Worm (Caenorhabditis elegans): Measurements from ENCODE around the gene col-130.
"Not testable (repeated sequence)": the region's sequence is repeated elsewhere in the genome, so short reads cannot be mapped to it uniquely, and the experiment has no call there.

Gene col-130

ce11 chrIV:12428467-12428866 is at the start of gene col-130:
Gene col-130, minus strand, starts transcription at chrIV:12428516.
- no peak for TF ChIP-seq isw-1 (GFP tag; IDR thresholded peaks at IDR 0.05)
- no peak for TF ChIP-seq sptf-1 (tag; optimal IDR thresholded peaks at IDR 0.05)
- no peak for TF ChIP-seq efl-3 (GFP tag; optimal IDR thresholded peaks at IDR 0.05)
- TF ChIP-seq aly-2 (tag; optimal IDR thresholded peaks at IDR 0.05): no peak
- no peak for TF ChIP-seq nhr-84 (tag; optimal IDR thresholded peaks at IDR 0.05)
- no peak for TF ChIP-seq lsy-2 (tag; optimal IDR thresholded peaks at IDR 0.05)
- no peak for TF ChIP-seq irx-1 (tag; optimal IDR thresholded peaks at IDR 0.05)
- no peak for TF ChIP-seq ets-5 (GFP tag; IDR thresholded peaks at IDR 0.05)
- TF ChIP-seq jun-1 (tag; optimal IDR thresholded peaks at IDR 0.05): no peak

- TF ChIP-seq tbx-2 (tag; optimal IDR thresholded peaks at IDR 0.05); C34B4.2 (tag; optimal IDR thresholded peaks at IDR 0.05); lin-35 (GFP tag; optimal IDR thresholded peaks at IDR 0.05): not testable (repeated sequence)
Observed at ce11 chrIV:12476942-12477341, 48.6 kb upstream of the col-130 start, which contains the start of gene T04A11.1. Gene T04A11.1, minus strand, starts transcription at chrIV:12477042.

ce11 chrIV:12468359-12468758 is 40.0 kb upstream of the col-130 start, which contains the start of gene igdb-2:
Gene igdb-2, plus strand, starts transcription at chrIV:12468659.
- TF ChIP-seq elt-2 (tag; optimal IDR thresholded peaks at IDR 0.05): no peak
- TF ChIP-seq jun-1 (tag; optimal IDR thresholded peaks at IDR 0.05): no peak
- TF ChIP-seq rnt-1 (tag; optimal IDR thresholded peaks at IDR 0.05): no peak
- TF ChIP-seq ceh-63 (GFP tag; optimal IDR thresholded peaks at IDR 0.05): no peak
- no peak for TF ChIP-seq hlh-17 (GFP tag; optimal IDR thresholded peaks at IDR 0.05; ENCODE audit: borderline replicate concordance)
- no peak for TF ChIP-seq nhr-11 (tag; optimal IDR thresholded peaks at IDR 0.05)
- TF ChIP-seq grh-1 (GFP tag; IDR thresholded peaks at IDR 0.05): no peak

DNA sequence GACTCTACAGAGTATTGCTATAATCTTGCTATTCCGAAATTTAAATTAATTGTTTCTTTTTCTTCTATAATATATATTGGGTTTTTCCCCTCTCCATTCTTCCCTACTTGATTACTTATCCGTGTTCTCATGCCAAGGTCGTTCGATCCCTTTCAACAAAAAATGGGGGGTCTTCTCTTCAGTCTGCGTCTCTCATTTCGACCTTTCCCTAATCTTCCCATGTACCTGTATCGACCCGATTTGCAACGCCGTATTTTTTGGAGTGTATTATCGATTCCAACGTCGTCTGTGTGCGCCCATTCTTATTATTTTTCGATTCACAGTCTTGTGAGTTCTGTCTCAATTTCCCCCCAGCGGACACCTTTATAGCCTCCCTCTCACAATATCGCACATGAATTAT is 39.4 kb upstream of the col-130 start:
- no peak for TF ChIP-seq dpl-1 (GFP tag; optimal IDR thresholded peaks at IDR 0.05)
- peak in 1 of 6 experiments; percentile 53 for TF ChIP-seq elt-3 (tag; optimal IDR thresholded peaks at IDR 0.05)
- TF ChIP-seq nhr-77 (tag; optimal IDR thresholded peaks at IDR 0.05): no peak
- peak in 1 of 2 experiments; percentile 11 for TF ChIP-seq lin-35 (GFP tag; optimal IDR thresholded peaks at IDR 0.05)
- peak; percentile 83 for TF ChIP-seq nhr-85 (tag)
- TF ChIP-seq snu-23 (GFP tag; optimal IDR thresholded peaks at IDR 0.05): peak; percentile 19
- TF ChIP-seq rnt-1 (tag; optimal IDR thresholded peaks at IDR 0.05): no peak
- no peak for TF ChIP-seq fkh-10 (GFP tag; optimal IDR thresholded peaks at IDR 0.05)
- TF ChIP-seq mef-2 (tag; optimal IDR thresholded peaks at IDR 0.05): no peak
- TF ChIP-seq nhr-28 (tag; optimal IDR thresholded peaks at IDR 0.05): no peak
- peak; percentile 23 for TF ChIP-seq nhr-20 (tag; optimal IDR thresholded peaks at IDR 0.05)
- no peak for TF ChIP-seq ceh-8 (GFP tag; optimal IDR thresholded peaks at IDR 0.05)
- peak; percentile 40 for TF ChIP-seq blmp-1 (tag; optimal IDR thresholded peaks at IDR 0.05)
- no peak for TF ChIP-seq ceh-82 (tag; optimal IDR thresholded peaks at IDR 0.05)
- peak; percentile 79 for TF ChIP-seq lin-14 (GFP tag; optimal IDR thresholded peaks at IDR 0.05)
- peak; percentile 3 for TF ChIP-seq nhr-71 (tag; optimal IDR thresholded peaks at IDR 0.05)
- no peak for TF ChIP-seq ces-1 (GFP tag; optimal IDR thresholded peaks at IDR 0.05)

- TF ChIP-seq lin-14 (GFP tag; optimal IDR thresholded peaks at IDR 0.05) (peak; percentile 85), unc-98 (GFP tag; IDR thresholded peaks at IDR 0.05) (no peak), ceh-82 (tag; optimal IDR thresholded peaks at IDR 0.05) (peak in 1 of 3 experiments; percentile 46), grh-1 (GFP tag; IDR thresholded peaks at IDR 0.05) (no peak), pax-3 (tag; optimal IDR thresholded peaks at IDR 0.05) (no peak), fkh-8 (tag; optimal IDR thresholded peaks at IDR 0.05) (peak; percentile 83), fkh-10 (GFP tag; optimal IDR thresholded peaks at IDR 0.05) (peak; percentile 19), nhr-77 (tag; optimal IDR thresholded peaks at IDR 0.05) (peak; percentile 6), lin-35 (GFP tag; optimal IDR thresholded peaks at IDR 0.05) (peak in 1 of 2 experiments; percentile 22), efl-1 (optimal IDR thresholded peaks at IDR 0.05) (peak; percentile 16 to 30), efl-1 (GFP tag; optimal IDR thresholded peaks at IDR 0.05 in 1 of 2) (peak in 1 of 2 experiments; percentile 15), skn-1 (tag; optimal IDR thresholded peaks at IDR 0.05) (peak; percentile 31), nhr-85 (tag) (peak; percentile 38)
Observed at ce11 chrIV:12464822-12465221, 36.5 kb upstream of the col-130 start.

Measured in whole organism, L1 larva.